Worm (Caenorhabditis elegans) whole organism, dauer: Measurements from ENCODE around the gene pqn-91.
"Not testable (repeated sequence)": the region's sequence is repeated elsewhere in the genome, so short reads cannot be mapped to it uniquely, and the experiment has no call there.

Source experiments
- unc-62 ChIP-seq: sonication (generic microtip); optimal IDR thresholded peaks from 2 replicates; lab custom pipeline; 2017; ENCODE audit warnings: missing biosample characterization, missing genetic modification reagents, missing genetic modification characterization

Gene pqn-91

ce11 chrIV:15318982-15319381 is 27.3 kb downstream of the pqn-91 start, which contains the start of gene Y73F8A.14:
Gene Y73F8A.14 (minus strand): TSS chrIV:15319082.
- TF ChIP-seq unc-62 (GFP tag; lab: Kevin White, UChicago): not testable (repeated sequence)

- TF ChIP-seq unc-62 (GFP tag; lab: Kevin White, UChicago): no peak
These were observed 29.6 kb downstream of the pqn-91 start, which contains the start of gene Y73F8A.15 for ce11 chrIV:15321279-15321678. Gene Y73F8A.15 (plus strand): TSS chrIV:15321579.

- TF ChIP-seq unc-62 (GFP tag; lab: Kevin White, UChicago): no peak
These were observed 31.9 kb downstream of the pqn-91 start, which contains the start of gene tbx-39 for ce11 chrIV:15323593-15323992. Gene tbx-39 (plus strand): TSS chrIV:15323893.

ce11 chrIV:15328092-15328491 is 36.4 kb downstream of the pqn-91 start, which contains the start of gene tbx-40:
Gene tbx-40 (minus strand): TSS chrIV:15328192.
- TF ChIP-seq unc-62 (GFP tag; lab: Kevin White, UChicago): no peak

ce11 chrIV:15336778-15337177 is 45.1 kb downstream of the pqn-91 start, which contains the start of gene irld-59:
Gene irld-59 (plus strand): TSS chrIV:15337078.
- TF ChIP-seq unc-62 (GFP tag; lab: Kevin White, UChicago): no peak
